Fruit fly (Drosophila melanogaster): ENCODE measurements around the gene CG11327.

The CG11327 gene

dm6 chr2L:6683992-6684882 is 2.3 kb downstream of the CG11327 start, which contains the start of gene Nhe3:
Nhe3 (minus strand) TSS chr2L:6684364.
- TF ChIP-seq EcR (GFP tag; optimal IDR thresholded peaks at IDR 0.05) = no peak
- TF ChIP-seq gl (tag; optimal IDR thresholded peaks at IDR 0.05) = no peak
- TF ChIP-seq D1 (tag; optimal IDR thresholded peaks at IDR 0.05) = no peak
- peak; percentile 54 for TF ChIP-seq CG17806 (tag; optimal IDR thresholded peaks at IDR 0.05)
- TF ChIP-seq CG10348 (GFP tag; IDR thresholded peaks at IDR 0.05) = no peak
- peak; percentile 68 for TF ChIP-seq CG32121 (GFP tag; IDR thresholded peaks at IDR 0.05)
- no peak for TF ChIP-seq CG34367 (tag; optimal IDR thresholded peaks at IDR 0.05)
- no peak for TF ChIP-seq CG13204 (GFP tag; optimal IDR thresholded peaks at IDR 0.05)
- peak; percentile 55; the same call in 1 of the 2 replicates for TF ChIP-seq CG12605 (GFP tag; IDR thresholded peaks at IDR 0.05)
- TF ChIP-seq CG8301 (tag; optimal IDR thresholded peaks at IDR 0.05) = no peak
- TF ChIP-seq CG15710 (tag; optimal IDR thresholded peaks at IDR 0.05) = peak; percentile 65
- TF ChIP-seq rn (GFP tag; IDR thresholded peaks at IDR 0.05) = peak; percentile 19; the same call in 1 of the 2 replicates
- TF ChIP-seq CG4496 (GFP tag; IDR thresholded peaks at IDR 0.05) = peak; percentile 77
- no peak for TF ChIP-seq CG14655 (GFP tag; optimal IDR thresholded peaks at IDR 0.05)
- no peak for TF ChIP-seq CG8159 (tag; optimal IDR thresholded peaks at IDR 0.05)
- peak; percentile 34 for TF ChIP-seq Pif1A (GFP tag; optimal IDR thresholded peaks at IDR 0.05)
- TF ChIP-seq CG9948 (tag; optimal IDR thresholded peaks at IDR 0.05) = no peak
- TF ChIP-seq Ets98B (GFP tag; IDR thresholded peaks at IDR 0.05) = peak; percentile 70
- peak; percentile 79 for TF ChIP-seq Snoo (tag; optimal IDR thresholded peaks at IDR 0.05)
- peak; percentile 21 for TF ChIP-seq Pif1B (GFP tag; optimal IDR thresholded peaks at IDR 0.05)
- peak; percentile 78 for TF ChIP-seq fd96Ca (GFP tag; IDR thresholded peaks at IDR 0.05)

dm6 chr2L:6682909-6683308 is 3.6 kb downstream of the CG11327 start:
- TF ChIP-seq CG8159 (tag; optimal IDR thresholded peaks at IDR 0.05) (no peak), CG4496 (GFP tag; IDR thresholded peaks at IDR 0.05) (no peak), CG17806 (tag; optimal IDR thresholded peaks at IDR 0.05) (no peak), fd96Ca (GFP tag; IDR thresholded peaks at IDR 0.05) (no peak), CG14655 (GFP tag; optimal IDR thresholded peaks at IDR 0.05) (no peak), CG8301 (tag; optimal IDR thresholded peaks at IDR 0.05) (no peak), CG15710 (tag; optimal IDR thresholded peaks at IDR 0.05) (no peak)

- TF ChIP-seq Pif1B (GFP tag; optimal IDR thresholded peaks at IDR 0.05) (no peak), Pif1A (GFP tag; optimal IDR thresholded peaks at IDR 0.05) (no peak), CG4496 (GFP tag; IDR thresholded peaks at IDR 0.05) (no peak), CG17806 (tag; optimal IDR thresholded peaks at IDR 0.05) (no peak), CG32121 (GFP tag; IDR thresholded peaks at IDR 0.05) (no peak), CG15710 (tag; optimal IDR thresholded peaks at IDR 0.05) (no peak), gl (tag; optimal IDR thresholded peaks at IDR 0.05) (no peak), CG13204 (GFP tag; optimal IDR thresholded peaks at IDR 0.05) (no peak), CG8159 (tag; optimal IDR thresholded peaks at IDR 0.05) (no peak), EcR (GFP tag; optimal IDR thresholded peaks at IDR 0.05) (no peak), CG14655 (GFP tag; optimal IDR thresholded peaks at IDR 0.05) (no peak)
Measured at dm6 chr2L:6677453-6677852, 9.1 kb downstream of the CG11327 start, which contains the start of gene Nse1. Nse1 (minus strand) TSS chr2L:6677625.

dm6 chr2L:6676535-6676934 is 10.0 kb downstream of the CG11327 start, which contains the start of gene cort:
cort (minus strand) TSS chr2L:6676635.
- no peak for TF ChIP-seq CG12605 (GFP tag; IDR thresholded peaks at IDR 0.05)
- TF ChIP-seq CG32121 (GFP tag; IDR thresholded peaks at IDR 0.05) = no peak
- no peak for TF ChIP-seq CG10348 (GFP tag; IDR thresholded peaks at IDR 0.05)

- TF ChIP-seq CG34367 (tag; optimal IDR thresholded peaks at IDR 0.05) (peak; percentile 60), CG32121 (GFP tag; IDR thresholded peaks at IDR 0.05) (peak; percentile 84), Pif1A (GFP tag; optimal IDR thresholded peaks at IDR 0.05) (no peak), fd96Ca (GFP tag; IDR thresholded peaks at IDR 0.05) (peak; percentile 80), CG13204 (GFP tag; optimal IDR thresholded peaks at IDR 0.05) (peak; percentile 96), CG12605 (GFP tag; IDR thresholded peaks at IDR 0.05) (peak; percentile 71), Pif1B (GFP tag; optimal IDR thresholded peaks at IDR 0.05) (peak; percentile 70), CG17806 (tag; optimal IDR thresholded peaks at IDR 0.05) (peak; percentile 72), Ets98B (GFP tag; IDR thresholded peaks at IDR 0.05) (peak; percentile 75), CG14655 (GFP tag; optimal IDR thresholded peaks at IDR 0.05) (no peak), CG10348 (GFP tag; IDR thresholded peaks at IDR 0.05) (no peak), rn (GFP tag; IDR thresholded peaks at IDR 0.05) (peak; percentile 44; the same call in 1 of the 2 replicates), CG8159 (tag; optimal IDR thresholded peaks at IDR 0.05) (no peak), CG4496 (GFP tag; IDR thresholded peaks at IDR 0.05) (peak; percentile 76), Snoo (tag; optimal IDR thresholded peaks at IDR 0.05) (peak; percentile 58), EcR (GFP tag; optimal IDR thresholded peaks at IDR 0.05) (peak; percentile 45), CG9948 (tag; optimal IDR thresholded peaks at IDR 0.05) (peak; percentile 70), gl (tag; optimal IDR thresholded peaks at IDR 0.05) (peak; percentile 65), CG15710 (tag; optimal IDR thresholded peaks at IDR 0.05) (peak; percentile 67), CG8301 (tag; optimal IDR thresholded peaks at IDR 0.05) (no peak), D1 (tag; optimal IDR thresholded peaks at IDR 0.05) (no peak)
Measured at dm6 chr2L:6673211-6674012, 13.1 kb downstream of the CG11327 start, which contains the start of gene Spn27A. Spn27A (minus strand) TSS chr2L:6673347.
